Worm (Caenorhabditis elegans): ENCODE results near the gene dpy-7.

The dpy-7 gene

ce11 chrX:7563425-7563824 is 25.8 kb upstream of the dpy-7 start:
- TF ChIP-seq efl-1 (optimal IDR thresholded peaks at IDR 0.05) (no peak), efl-1 (GFP tag; optimal IDR thresholded peaks at IDR 0.05 in 1 of 2) (no peak), mep-1 (tag; optimal IDR thresholded peaks at IDR 0.05) (no peak), ets-5 (GFP tag; IDR thresholded peaks at IDR 0.05) (no peak), xbp-1 (tag; optimal IDR thresholded peaks at IDR 0.05) (no peak), blmp-1 (tag; optimal IDR thresholded peaks at IDR 0.05) (no peak), hpl-2 (GFP tag; optimal IDR thresholded peaks at IDR 0.05) (no peak), irx-1 (tag; optimal IDR thresholded peaks at IDR 0.05) (no peak), fkh-8 (tag; optimal IDR thresholded peaks at IDR 0.05) (no peak)

ce11 chrX:7562625-7563024 is 25.0 kb upstream of the dpy-7 start, which contains the start of gene sto-1:
sto-1 (plus strand) TSS chrX:7562824.
- TF ChIP-seq egl-13 (tag; optimal IDR thresholded peaks at IDR 0.05) (no peak), snpc-4 (tag; optimal IDR thresholded peaks at IDR 0.05) (no peak), mab-9 (GFP tag; IDR thresholded peaks at IDR 0.05) (no peak), dpl-1 (GFP tag; optimal IDR thresholded peaks at IDR 0.05) (no peak), ceh-90 (tag; optimal IDR thresholded peaks at IDR 0.05) (no peak), ceh-82 (tag; optimal IDR thresholded peaks at IDR 0.05) (no peak), C34B4.2 (tag; optimal IDR thresholded peaks at IDR 0.05) (no peak)

ce11 chrX:7561972-7562371 is 24.4 kb upstream of the dpy-7 start:
- peak; percentile 18 for TF ChIP-seq skn-1 (tag; optimal IDR thresholded peaks at IDR 0.05)
- no peak for TF ChIP-seq ztf-11 (tag; optimal IDR thresholded peaks at IDR 0.05)

ce11 chrX:7558928-7559455 is 21.4 kb upstream of the dpy-7 start, which contains the start of the genes PDB1.1 and F08C6.5:
PDB1.1 (minus strand) TSS chrX:7559085.
F08C6.5 (plus strand) TSS chrX:7559405.
- no peak for TF ChIP-seq C04F5.9 (tag; optimal IDR thresholded peaks at IDR 0.05)
- TF ChIP-seq snu-23 (GFP tag; optimal IDR thresholded peaks at IDR 0.05), result no peak
- TF ChIP-seq elt-2 (tag; optimal IDR thresholded peaks at IDR 0.05), result peak; percentile 43
- no peak for TF ChIP-seq ets-5 (GFP tag; IDR thresholded peaks at IDR 0.05)
- no peak for TF ChIP-seq ceh-63 (GFP tag; optimal IDR thresholded peaks at IDR 0.05)

- no peak for TF ChIP-seq sup-37 (GFP tag; optimal IDR thresholded peaks at IDR 0.05)
- TF ChIP-seq unc-130 (tag; optimal IDR thresholded peaks at IDR 0.05), result no peak
- no peak for TF ChIP-seq unc-62 (GFP tag; optimal IDR thresholded peaks at IDR 0.05)
- TF ChIP-seq elt-3 (tag; optimal IDR thresholded peaks at IDR 0.05), result peak in 1 of 6 experiments; percentile 10
- TF ChIP-seq hlh-17 (GFP tag; optimal IDR thresholded peaks at IDR 0.05; ENCODE audit: borderline replicate concordance), result no peak
- no peak for TF ChIP-seq egl-27 (tag; optimal IDR thresholded peaks at IDR 0.05)
- TF ChIP-seq nhr-20 (tag; optimal IDR thresholded peaks at IDR 0.05), result no peak
- TF ChIP-seq nhr-85 (tag), result peak; percentile 55
- no peak for TF ChIP-seq ceh-82 (tag; optimal IDR thresholded peaks at IDR 0.05)
- no peak for TF ChIP-seq fkh-8 (tag; optimal IDR thresholded peaks at IDR 0.05)
- no peak for TF ChIP-seq lsy-2 (tag; optimal IDR thresholded peaks at IDR 0.05)
- TF ChIP-seq ama-1 (optimal IDR thresholded peaks at IDR 0.05), result no peak
- TF ChIP-seq efl-1 (optimal IDR thresholded peaks at IDR 0.05), result no peak
- TF ChIP-seq efl-1 (GFP tag; optimal IDR thresholded peaks at IDR 0.05 in 1 of 2), result no peak
- no peak for TF ChIP-seq mdl-1 (tag; optimal IDR thresholded peaks at IDR 0.05)
- TF ChIP-seq unc-86 (tag; optimal IDR thresholded peaks at IDR 0.05), result no peak
Measured at ce11 chrX:7554326-7554725, 16.7 kb upstream of the dpy-7 start, which contains the start of gene F46C8.8. F46C8.8 (minus strand) TSS chrX:7554426.

All from whole organism, L1 larva.